Worm (Caenorhabditis elegans) whole organism, L3 larva: ENCODE data around the gene Y54F10AM.15.

Source experiments
- ZK546.5 ChIP-seq: sonication (generic microtip); optimal IDR thresholded peaks from 2 replicates; lab custom pipeline; 2017; ENCODE audit warnings: missing biosample characterization, missing genetic modification characterization
- aly-2 ChIP-seq: fragments of 150-350 bp; optimal IDR thresholded peaks from 2 replicates; lab custom pipeline; 2014; ENCODE audit warnings: missing biosample characterization, missing genetic modification characterization
- elt-2 ChIP-seq: sonication (generic microtip); optimal IDR thresholded peaks from 2 replicates; lab custom pipeline; 2016; ENCODE audit warnings: missing genetic modification reagents, mild to moderate bottlenecking, missing genetic modification characterization, missing compliant biosample characterization
- lin-15B ChIP-seq: fragments of 150-350 bp; optimal IDR thresholded peaks from 2 replicates; lab custom pipeline; 2014; ENCODE audit warnings: missing biosample characterization, missing genetic modification characterization
- nhr-12 ChIP-seq: fragments of 150-350 bp; optimal IDR thresholded peaks from 2 replicates; lab custom pipeline; 2014; ENCODE audit warnings: missing biosample characterization, missing genetic modification characterization
- nhr-25 ChIP-seq: sonication (generic microtip); optimal IDR thresholded peaks from 2 replicates; lab custom pipeline; 2017; ENCODE audit warnings: missing biosample characterization, missing genetic modification characterization
- unc-39 ChIP-seq: sonication (generic microtip); optimal IDR thresholded peaks from 4 replicates; lab custom pipeline; 2017; ENCODE audit warnings: missing biosample characterization, missing genetic modification characterization
- ztf-11 ChIP-seq: fragments of 150-350 bp; optimal IDR thresholded peaks from 2 replicates; lab custom pipeline; 2014; ENCODE audit warnings: missing biosample characterization, missing genetic modification characterization

DNA sequence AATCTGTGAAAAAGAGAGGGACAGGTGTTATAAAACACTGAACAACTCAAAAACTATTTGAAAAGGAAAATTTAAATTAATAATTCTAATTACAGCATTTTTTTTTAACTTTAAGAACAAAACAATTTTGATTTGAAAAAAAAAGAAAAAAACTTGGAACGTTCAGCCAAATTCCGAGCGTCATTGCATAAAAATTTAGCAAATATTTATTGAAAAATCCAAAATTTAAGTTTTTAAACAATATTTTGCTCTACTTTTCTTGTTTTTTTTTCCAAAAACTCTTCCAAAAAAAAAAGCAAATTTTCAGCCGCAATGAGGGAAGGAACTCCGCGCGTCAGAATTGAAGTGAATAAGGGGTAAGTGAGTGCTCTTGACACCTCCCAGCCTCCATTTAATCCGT lies 21.1 kb upstream of the Y54F10AM.15 start, which contains the start of gene feh-1:
- no peak for TF ChIP-seq lin-15B (tag; lab: Kevin White, UChicago)
- no peak for TF ChIP-seq ZK546.5 (tag; lab: Kevin White, UChicago)
- no peak for TF ChIP-seq unc-39
- no peak for TF ChIP-seq elt-2 (tag; lab: Kevin White, UChicago)
- no peak for TF ChIP-seq nhr-12 (tag; lab: Kevin White, UChicago)
- TF ChIP-seq nhr-25 (tag; lab: Kevin White, UChicago), result no peak
- no peak for TF ChIP-seq aly-2 (tag; lab: Kevin White, UChicago)
- no peak for TF ChIP-seq ztf-11
